Fruit fly (Drosophila melanogaster) whole organism, embryonic: ENCODE results near the gene Mks1.

Experiments used
- ATbp ChIP-seq: fragments of 200-800 bp; sonication (Bioruptor generic); optimal IDR thresholded peaks from 2 replicates; lab custom pipeline; 2017; ENCODE audit warnings: missing biosample characterization, mild to moderate bottlenecking, missing genetic modification characterization, missing genetic modification reagents
- Atf-2 ChIP-seq: fragments of 200-800 bp; sonication (Bioruptor generic); optimal IDR thresholded peaks from 2 replicates; lab custom pipeline; 2016; ENCODE audit warnings: missing biosample characterization, missing genetic modification characterization
- CG10959 ChIP-seq: fragments of 200-800 bp; sonication (Bioruptor generic); IDR thresholded peaks from 2 replicates; pipeline ENCODE4 v1.3.6; 2022; ENCODE audit warnings: missing biosample characterization, missing genetic modification characterization
- CG11504 ChIP-seq: fragments of 200-800 bp; sonication (Bioruptor generic); optimal IDR thresholded peaks from 3 replicates; lab custom pipeline; 2019; ENCODE audit warnings: missing biosample characterization, mild to moderate bottlenecking, missing genetic modification characterization, moderate library complexity
- CG11560 ChIP-seq: fragments of 200-800 bp; sonication (Bioruptor generic); IDR thresholded peaks from 3 replicates; pipeline ENCODE4 v1.3.6; 2022; ENCODE audit warnings: missing biosample characterization, missing genetic modification characterization
- CG12219 ChIP-seq: fragments of 200-800 bp; sonication (Bioruptor generic); optimal IDR thresholded peaks from 3 replicates; lab custom pipeline; 2018; ENCODE audit warnings: missing biosample characterization, mild to moderate bottlenecking, missing genetic modification characterization
- CG12299 ChIP-seq: fragments of 200-800 bp; sonication (Bioruptor generic); optimal IDR thresholded peaks from 2 replicates; lab custom pipeline; 2018; ENCODE audit warnings: missing biosample characterization, mild to moderate bottlenecking, missing genetic modification characterization
- CG13287 ChIP-seq: fragments of 200-800 bp; sonication (Bioruptor generic); IDR thresholded peaks from 2 replicates; pipeline ENCODE4 v1.3.6; 2022; ENCODE audit warnings: missing biosample characterization, missing genetic modification characterization; ENCODE audit not compliant: partially characterized antibody
- CG13894 ChIP-seq: fragments of 200-800 bp; sonication (Bioruptor generic); optimal IDR thresholded peaks from 3 replicates; lab custom pipeline; 2018; ENCODE audit warnings: missing biosample characterization, mild to moderate bottlenecking, missing genetic modification characterization, moderate library complexity
- CG15601 ChIP-seq: fragments of 200-800 bp; sonication (Bioruptor generic); optimal IDR thresholded peaks from 3 replicates; lab custom pipeline; 2019; ENCODE audit warnings: missing biosample characterization, mild to moderate bottlenecking, missing genetic modification characterization, moderate library complexity
- CG17186 ChIP-seq: fragments of 200-800 bp; sonication (Bioruptor generic); optimal IDR thresholded peaks from 3 replicates; lab custom pipeline; 2017; ENCODE audit warnings: missing biosample characterization, missing genetic modification reagents, missing genetic modification characterization
- CG17361 ChIP-seq: fragments of 200-800 bp; sonication (Bioruptor generic); IDR thresholded peaks from 3 replicates; pipeline ENCODE4 v1.3.6; 2022; ENCODE audit warnings: missing biosample characterization, missing genetic modification characterization
- CG18476 ChIP-seq: fragments of 200-800 bp; sonication (Bioruptor generic); optimal IDR thresholded peaks from 2 replicates; lab custom pipeline; 2016; ENCODE audit warnings: missing biosample characterization, mild to moderate bottlenecking, missing genetic modification characterization
- CG31224 ChIP-seq: fragments of 200-800 bp; sonication (Bioruptor generic); IDR thresholded peaks from 2 replicates; pipeline ENCODE4 v1.3.6; 2022; ENCODE audit warnings: missing biosample characterization, missing genetic modification characterization
- CG31441 ChIP-seq: fragments of 200-800 bp; sonication (Bioruptor generic); IDR thresholded peaks from 2 replicates; pipeline ENCODE4 v1.3.6; 2022; ENCODE audit warnings: missing biosample characterization, missing genetic modification characterization
- CG32532 ChIP-seq: fragments of 200-800 bp; sonication (Bioruptor generic); IDR thresholded peaks from 2 replicates; pipeline ENCODE4 v1.3.6; 2022; ENCODE audit warnings: missing biosample characterization, missing genetic modification characterization
- CG8290 ChIP-seq, 3 experiments: fragments of 200-800 bp; sonication (Bioruptor generic); optimal IDR thresholded peaks; 2 replicates each; lab custom pipeline; 2016 to 2019; ENCODE audit warnings: missing biosample characterization in 3 of 3, missing genetic modification characterization in 3 of 3, mild to moderate bottlenecking in 2 of 3, moderate library complexity in 1 of 3
- CG8944 ChIP-seq: fragments of 200-800 bp; sonication (Bioruptor generic); optimal IDR thresholded peaks from 3 replicates; lab custom pipeline; 2016; ENCODE audit warnings: missing biosample characterization, missing genetic modification characterization
- CG9817 ChIP-seq: fragments of 200-800 bp; sonication (Bioruptor generic); optimal IDR thresholded peaks from 2 replicates; lab custom pipeline; 2018; ENCODE audit warnings: missing biosample characterization, mild to moderate bottlenecking, missing genetic modification characterization, moderate library complexity
- CTCF ChIP-seq: fragments of 200-800 bp; sonication (Bioruptor generic); optimal IDR thresholded peaks from 2 replicates; lab custom pipeline; 2017; ENCODE audit warnings: missing biosample characterization, mild to moderate bottlenecking, missing genetic modification characterization, moderate library complexity
- CkIIα-i1 ChIP-seq: fragments of 200-800 bp; sonication (Bioruptor generic); IDR thresholded peaks from 2 replicates; pipeline ENCODE4 v1.3.6; 2022; ENCODE audit warnings: missing biosample characterization, missing genetic modification characterization
- D19A ChIP-seq: fragments of 200-800 bp; optimal IDR thresholded peaks from 3 replicates; lab custom pipeline; 2019; ENCODE audit warnings: missing biosample characterization, mild to moderate bottlenecking, missing genetic modification characterization, moderate library complexity
- Doc3 ChIP-seq: fragments of 200-800 bp; sonication (Bioruptor generic); IDR thresholded peaks from 3 replicates; pipeline ENCODE4 v1.3.6; 2022; ENCODE audit warnings: missing biosample characterization, missing genetic modification characterization; ENCODE audit not compliant: partially characterized antibody
- Ets65A ChIP-seq: fragments of 200-800 bp; sonication (Bioruptor generic); peaks from one replicate; lab custom pipeline; 2016; ENCODE audit warnings: missing biosample characterization, missing genetic modification characterization
- HLH3B ChIP-seq: fragments of 200-800 bp; sonication (Bioruptor generic); IDR thresholded peaks from 2 replicates; pipeline ENCODE4 v1.3.6; 2022; ENCODE audit warnings: missing biosample characterization, missing genetic modification characterization
- Myb ChIP-seq: fragments of 200-800 bp; sonication (Bioruptor generic); optimal IDR thresholded peaks from 2 replicates; lab custom pipeline; 2016; ENCODE audit warnings: missing biosample characterization, missing genetic modification characterization
- NFAT ChIP-seq: fragments of 200-800 bp; sonication (Bioruptor generic); IDR thresholded peaks from 2 replicates; pipeline ENCODE4 v1.3.6; 2022; ENCODE audit warnings: missing biosample characterization, missing genetic modification characterization
- Pdp1 ChIP-seq, 2 experiments: fragments of 200-800 bp; sonication (Bioruptor generic); optimal IDR thresholded peaks; 3 replicates each; lab custom pipeline; 2016; ENCODE audit warnings: missing biosample characterization in 2 of 2, missing genetic modification characterization in 2 of 2, mild to moderate bottlenecking in 1 of 2, moderate library complexity in 1 of 2
- Usf ChIP-seq: fragments of 200-800 bp; sonication (Bioruptor generic); optimal IDR thresholded peaks from 2 replicates; lab custom pipeline; 2017; ENCODE audit warnings: missing genotype, missing biosample characterization, missing genetic modification characterization
- bab2 ChIP-seq: fragments of 200-800 bp; sonication (Bioruptor generic); optimal IDR thresholded peaks from 2 replicates; lab custom pipeline; 2016; ENCODE audit warnings: missing biosample characterization, missing genetic modification characterization
- croc ChIP-seq: fragments of 200-800 bp; sonication (Bioruptor generic); conservative IDR thresholded peaks from 3 replicates; pipeline ENCODE4 v1.3.6; 2022; ENCODE audit warnings: missing biosample characterization, missing genetic modification characterization
- crol ChIP-seq: fragments of 200-800 bp; sonication (Bioruptor generic); IDR thresholded peaks from 2 replicates; pipeline ENCODE4 v1.3.6; 2022; ENCODE audit warnings: missing biosample characterization, missing genetic modification characterization
- dan ChIP-seq: fragments of 200-800 bp; sonication (Bioruptor generic); IDR thresholded peaks from 2 replicates; pipeline ENCODE4 v1.3.6; 2022; ENCODE audit warnings: missing biosample characterization, missing genetic modification characterization
- dmrt11E ChIP-seq: fragments of 200-800 bp; sonication (Bioruptor generic); optimal IDR thresholded peaks from 3 replicates; lab custom pipeline; 2018; ENCODE audit warnings: missing biosample characterization, mild to moderate bottlenecking, missing genetic modification characterization, moderate library complexity
- dmrt99B ChIP-seq: fragments of 200-800 bp; sonication (Bioruptor generic); optimal IDR thresholded peaks from 2 replicates; lab custom pipeline; 2018; ENCODE audit warnings: missing biosample characterization, mild to moderate bottlenecking, missing genetic modification characterization, moderate library complexity
- fru ChIP-seq: fragments of >200 bp; optimal IDR thresholded peaks from 2 replicates; lab custom pipeline; 2017
- fu2 ChIP-seq: fragments of 200-800 bp; sonication (Bioruptor generic); optimal IDR thresholded peaks from 2 replicates; lab custom pipeline; 2016; ENCODE audit warnings: missing biosample characterization, missing genetic modification characterization
- kay ChIP-seq: fragments of 200-800 bp; sonication (Bioruptor generic); optimal IDR thresholded peaks from 2 replicates; lab custom pipeline; 2016; ENCODE audit warnings: missing biosample characterization, missing genetic modification characterization
- knrl ChIP-seq: fragments of 200-800 bp; sonication (Bioruptor generic); IDR thresholded peaks from 3 replicates; pipeline ENCODE4 v1.3.6; 2022; ENCODE audit warnings: missing biosample characterization, missing genetic modification characterization; ENCODE audit not compliant: partially characterized antibody
- lilli ChIP-seq: fragments of 200-800 bp; sonication (Bioruptor generic); optimal IDR thresholded peaks from 3 replicates; lab custom pipeline; 2016; ENCODE audit warnings: missing biosample characterization, missing genetic modification characterization
- lov ChIP-seq, 2 experiments: fragments of 200-800 bp in 1 of 2; fragments of >200 bp in 1 of 2; sonication (Bioruptor generic) in 1 of 2; IDR thresholded peaks in 1 of 2; optimal IDR thresholded peaks in 1 of 2; 2 replicates in 1 of 2; 3 replicates in 1 of 2; pipeline versions ENCODE4 v1.3.6 to Lab custom; 2017 to 2022; ENCODE audit warnings: missing biosample characterization in 1 of 2, missing genetic modification characterization in 1 of 2
- nerfin-1 ChIP-seq: fragments of 200-800 bp; sonication (Bioruptor generic); optimal IDR thresholded peaks from 3 replicates; lab custom pipeline; 2019; ENCODE audit warnings: missing biosample characterization, mild to moderate bottlenecking, missing genetic modification characterization, moderate library complexity
- nom ChIP-seq: fragments of 200-800 bp; sonication (Bioruptor generic); optimal IDR thresholded peaks from 2 replicates; lab custom pipeline; 2017; ENCODE audit warnings: missing biosample characterization, missing genetic modification characterization, mild to moderate bottlenecking, moderate library complexity, missing genetic modification reagents
- pb ChIP-seq: fragments of 200-800 bp; sonication (Bioruptor generic); optimal IDR thresholded peaks from 3 replicates; lab custom pipeline; 2016; ENCODE audit warnings: missing biosample characterization, missing genetic modification characterization
- pros ChIP-seq: fragments of 200-800 bp; sonication (Bioruptor generic); optimal IDR thresholded peaks from 3 replicates; lab custom pipeline; 2019; ENCODE audit warnings: missing biosample characterization, mild to moderate bottlenecking, missing genetic modification characterization, moderate library complexity
- seq ChIP-seq: fragments of 200-800 bp; sonication (Bioruptor generic); IDR thresholded peaks from 2 replicates; pipeline ENCODE4 v1.3.6; 2022; ENCODE audit warnings: missing biosample characterization, missing genetic modification characterization
- slbo ChIP-seq: fragments of 200-800 bp; sonication (Bioruptor generic); IDR thresholded peaks from 2 replicates; pipeline ENCODE4 v1.3.6; 2022; ENCODE audit warnings: missing biosample characterization, missing genetic modification characterization
- sob ChIP-seq: fragments of 200-800 bp; sonication (Bioruptor generic); IDR thresholded peaks from 2 replicates; pipeline ENCODE4 v1.3.6; 2022; ENCODE audit warnings: missing biosample characterization, missing genetic modification characterization
- sug ChIP-seq: fragments of 200-800 bp; optimal IDR thresholded peaks from 2 replicates; lab custom pipeline; 2019; ENCODE audit warnings: missing biosample characterization, mild to moderate bottlenecking, missing genetic modification characterization, moderate library complexity
- tup ChIP-seq: fragments of 200-800 bp; sonication (Bioruptor generic); optimal IDR thresholded peaks from 2 replicates; lab custom pipeline; 2016; ENCODE audit warnings: missing biosample characterization, mild to moderate bottlenecking, missing genetic modification characterization, moderate library complexity
- wor ChIP-seq: fragments of 200-800 bp; sonication (Bioruptor generic); IDR thresholded peaks from 2 replicates; pipeline ENCODE4 v1.3.6; 2022; ENCODE audit warnings: missing biosample characterization, missing genetic modification characterization
- yki ChIP-seq: fragments of >200 bp; optimal IDR thresholded peaks from 3 replicates; lab custom pipeline; 2018

Gene Mks1

DNA sequence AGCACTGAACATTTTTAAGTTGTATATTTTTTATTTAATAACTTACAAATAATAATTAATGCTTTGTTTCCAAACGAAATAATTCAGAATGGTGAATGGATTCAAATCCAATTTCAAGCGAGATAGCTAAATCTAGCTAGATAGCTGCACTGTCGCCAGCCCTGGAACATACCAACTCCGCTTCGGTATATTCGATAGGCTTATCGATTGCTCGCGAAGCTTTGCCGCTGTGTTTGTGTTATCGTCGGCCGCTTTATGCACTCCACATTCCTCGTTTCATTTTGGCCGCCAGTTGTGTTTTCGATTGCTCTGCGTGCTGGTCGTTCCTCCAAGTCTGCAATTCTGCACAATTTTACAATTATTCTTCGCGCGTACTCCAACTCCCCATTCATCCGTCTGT lies 533 bp upstream of the Mks1 start, which contains the start of gene mdu (continued):
- TF ChIP-seq slbo (GFP tag; lab: Robert Waterston, UW) (peak; percentile 72), CG12299 (tag; lab: Kevin White, UChicago) (no peak), dmrt11E (tag; lab: Kevin White, UChicago) (peak; percentile 21), fu2 (no peak), Myb (GFP tag; lab: Kevin White, UChicago) (peak; percentile 61), Ets65A (GFP tag; lab: Kevin White, UChicago) (peak; percentile 19), sug (tag; lab: Kevin White, UChicago) (peak; percentile 42), kay (GFP tag; lab: Kevin White, UChicago) (no peak), CG10959 (no peak), CG17186 (no peak), CG15601 (tag; lab: Kevin White, UChicago) (no peak), Doc3 (no peak), CG9817 (peak; percentile 11), CG18476 (GFP tag; lab: Kevin White, UChicago) (no peak), tup (GFP tag; lab: Kevin White, UChicago) (no peak), dan (GFP tag; lab: Robert Waterston, UW) (no peak), ATbp (GFP tag; lab: Kevin White, UChicago) (no peak), knrl (0 out of 3 replicates have a peak, but pooled peaks have one; percentile 47), nom (no peak), CG12219 (no peak), CG8290 (GFP tag; optimal IDR thresholded peaks at IDR 0.05; lab: Kevin White, UChicago) (no peak), CG8290 (tag; optimal IDR thresholded peaks at IDR 0.05; lab: Kevin White, UChicago) (peak in 1 of 2 experiments; percentile 39), pros (GFP tag; lab: Kevin White, UChicago) (no peak), dmrt99B (tag; lab: Kevin White, UChicago) (no peak), Usf (GFP tag; lab: Kevin White, UChicago) (peak; percentile 13), lilli (GFP tag; lab: Kevin White, UChicago) (peak; percentile 20), fru (lab: Kevin White, UChicago) (no peak), Pdp1 (GFP tag; optimal IDR thresholded peaks at IDR 0.05; lab: Kevin White, UChicago) (peak in 1 of 2 experiments; percentile 2), CG11560 (tag; lab: Robert Waterston, UW) (peak; percentile 92), CG8944 (GFP tag; lab: Kevin White, UChicago) (no peak), CG13287 (peak; percentile 29; the same call in 1 of the 2 replicates), CG11504 (tag; lab: Kevin White, UChicago) (no peak), pb (GFP tag; lab: Kevin White, UChicago) (no peak), NFAT (GFP tag; lab: Robert Waterston, UW) (no peak), CTCF (no peak), bab2 (GFP tag; lab: Kevin White, UChicago) (no peak), CG31224 (no peak), nerfin-1 (no peak), lov (optimal IDR thresholded peaks at IDR 0.05; lab: Kevin White, UChicago) (no peak), lov (GFP tag; IDR thresholded peaks at IDR 0.05; lab: Robert Waterston, UW) (no peak), CG32532 (GFP tag; lab: Robert Waterston, UW) (0 out of 2 replicates have a peak, but pooled peaks have one; percentile 35), sob (GFP tag; lab: Robert Waterston, UW) (no peak), CG17361 (GFP tag; lab: Robert Waterston, UW) (peak; percentile 71), yki (lab: Kevin White, UChicago) (no peak), seq (GFP tag; lab: Robert Waterston, UW) (no peak; the same call in 1 of the 2 replicates), HLH3B (GFP tag; lab: Robert Waterston, UW) (no peak), Atf-2 (GFP tag; lab: Kevin White, UChicago) (no peak), CG31441 (GFP tag; lab: Robert Waterston, UW) (peak; percentile 37; the same call in 1 of the 2 replicates), CG13894 (tag; lab: Kevin White, UChicago) (no peak), crol (GFP tag; lab: Robert Waterston, UW) (no peak), CkIIα-i1 (GFP tag; lab: Robert Waterston, UW) (no peak), D19A (tag; lab: Kevin White, UChicago) (no peak), wor (GFP tag; lab: Robert Waterston, UW) (no peak), croc (no peak; the same call in 2 of the 3 replicates)
